Fruit fly (Drosophila melanogaster) whole organism, wandering third instar larva: ENCODE results near the gene Rpp14a.
A peak's percentile ranks its signal among the peaks of the same experiment; 100 is the strongest.

ENCODE experiments used
- Abd-B ChIP-seq: fragments of >200 bp; optimal IDR thresholded peaks from 2 replicates; lab custom pipeline; 2017; ENCODE audit warnings: missing biosample characterization, missing genetic modification characterization
- CG32264 ChIP-seq: fragments of 200-800 bp; sonication (Bioruptor generic); optimal IDR thresholded peaks from 2 replicates; lab custom pipeline; 2016; ENCODE audit warnings: missing biosample characterization, missing genetic modification characterization
- CG9705 ChIP-seq: fragments of 200-800 bp; sonication (Bioruptor generic); optimal IDR thresholded peaks from 2 replicates; lab custom pipeline; 2018; ENCODE audit warnings: missing biosample characterization, mild to moderate bottlenecking, missing genetic modification characterization
- CrebA ChIP-seq: fragments of 200-800 bp; sonication (Bioruptor generic); optimal IDR thresholded peaks from 2 replicates; lab custom pipeline; 2016; ENCODE audit warnings: missing biosample characterization, mild to moderate bottlenecking, missing genetic modification characterization, borderline replicate concordance
- Dfd ChIP-seq: fragments of >200 bp; optimal IDR thresholded peaks from 2 replicates; lab custom pipeline; 2017; ENCODE audit warnings: missing biosample characterization, missing genetic modification characterization
- Dif ChIP-seq: fragments of 200-275, 200-300 bp; sonication (Bioruptor generic); optimal IDR thresholded peaks from 2 replicates; lab custom pipeline; 2018; ENCODE audit warnings: missing biosample characterization, missing genetic modification characterization; ENCODE audit not compliant: partially characterized antibody
- GATAd ChIP-seq: sonication (Bioruptor generic); optimal IDR thresholded peaks from 2 replicates; lab custom pipeline; 2016; ENCODE audit warnings: missing biosample characterization, missing genetic modification characterization
- HLH106 ChIP-seq: fragments of 200-800 bp; optimal IDR thresholded peaks from 3 replicates; lab custom pipeline; 2019; ENCODE audit warnings: missing biosample characterization, mild to moderate bottlenecking, missing genetic modification characterization, moderate library complexity
- Hnf4 ChIP-seq: fragments of 200-800 bp; sonication (Bioruptor generic); optimal IDR thresholded peaks from 2 replicates; lab custom pipeline; 2016; ENCODE audit warnings: missing biosample characterization, mild to moderate bottlenecking, missing genetic modification characterization
- Hr78 ChIP-seq: fragments of >200 bp; optimal IDR thresholded peaks from 2 replicates; lab custom pipeline; 2017; ENCODE audit warnings: missing biosample characterization, missing genetic modification characterization
- Hr83 ChIP-seq: fragments of 200-300 bp; sonication (Bioruptor generic); optimal IDR thresholded peaks from 2 replicates; lab custom pipeline; 2016; ENCODE audit warnings: missing biosample characterization, mild to moderate bottlenecking, missing genetic modification characterization, moderate library complexity; ENCODE audit not compliant: poor library complexity, severe bottlenecking
- Jra ChIP-seq: sonication (Bioruptor generic); optimal IDR thresholded peaks from 2 replicates; lab custom pipeline; 2016; ENCODE audit warnings: missing biosample characterization, missing genetic modification characterization
- Mio ChIP-seq: sonication (Bioruptor generic); optimal IDR thresholded peaks from 2 replicates; lab custom pipeline; 2016; ENCODE audit warnings: missing biosample characterization, missing genetic modification characterization
- Myc ChIP-seq: fragments of >200 bp; optimal IDR thresholded peaks from 2 replicates; lab custom pipeline; 2017
- N ChIP-seq: fragments of >200 bp; optimal IDR thresholded peaks from 2 replicates; lab custom pipeline; 2018; ENCODE audit warnings: missing biosample characterization, missing external identifiers, missing genetic modification characterization
- OdsH ChIP-seq: fragments of 200-800 bp; sonication (Bioruptor generic); optimal IDR thresholded peaks from 2 replicates; lab custom pipeline; 2016; ENCODE audit warnings: missing biosample characterization, mild to moderate bottlenecking, missing genetic modification characterization
- Rel ChIP-seq, 2 experiments: fragments of 200-800 bp; sonication (Bioruptor generic) in 1 of 2; optimal IDR thresholded peaks; 2 replicates in 1 of 2; 3 replicates in 1 of 2; lab custom pipeline; 2016 to 2019; ENCODE audit warnings: mild to moderate bottlenecking in 2 of 2, missing biosample characterization in 2 of 2, missing genetic modification characterization in 2 of 2, moderate library complexity in 1 of 2
- Sp1 ChIP-seq: fragments of 200-800 bp; sonication (Bioruptor generic); optimal IDR thresholded peaks from 3 replicates; lab custom pipeline; 2019; ENCODE audit warnings: missing biosample characterization, mild to moderate bottlenecking, missing genetic modification characterization, moderate library complexity
- Vsx2 ChIP-seq: fragments of 200-300, 225-300 bp; sonication (Bioruptor generic); optimal IDR thresholded peaks from 2 replicates; lab custom pipeline; 2018; ENCODE audit warnings: missing biosample characterization, missing genetic modification characterization; ENCODE audit not compliant: partially characterized antibody
- br ChIP-seq: fragments of 200-800 bp; sonication (Bioruptor generic); optimal IDR thresholded peaks from 2 replicates; lab custom pipeline; 2016; ENCODE audit warnings: missing biosample characterization, missing genetic modification characterization
- brk ChIP-seq: fragments of 200-800 bp; sonication (Bioruptor generic); optimal IDR thresholded peaks from 2 replicates; lab custom pipeline; 2016; ENCODE audit warnings: missing biosample characterization, mild to moderate bottlenecking, missing genetic modification characterization
- dl ChIP-seq, 2 experiments: fragments of 175-275, 200-275 bp in 1 of 2; fragments of 200-275 bp in 1 of 2; sonication (Bioruptor generic); optimal IDR thresholded peaks; lab custom pipeline; 2018; ENCODE audit warnings: mild to moderate bottlenecking in 2 of 2, missing biosample characterization in 2 of 2, missing genetic modification characterization in 2 of 2, moderate library complexity in 2 of 2; ENCODE audit not compliant: partially characterized antibody in 2 of 2, insufficient read depth in 1 of 2
- dmrt93B ChIP-seq: fragments of 200-800 bp; sonication (Bioruptor generic); optimal IDR thresholded peaks from 2 replicates; lab custom pipeline; 2018; ENCODE audit warnings: missing biosample characterization, mild to moderate bottlenecking, missing genetic modification characterization
- dsf ChIP-seq: sonication (Bioruptor generic); optimal IDR thresholded peaks from 2 replicates; lab custom pipeline; 2016; ENCODE audit warnings: missing biosample characterization, missing genetic modification characterization, borderline replicate concordance
- ey ChIP-seq: fragments of 200-800 bp; sonication (Bioruptor generic); optimal IDR thresholded peaks from 2 replicates; lab custom pipeline; 2016; ENCODE audit warnings: missing biosample characterization, missing genetic modification characterization
- foxo ChIP-seq, 2 experiments: fragments of 200-800 bp; sonication (Bioruptor generic); optimal IDR thresholded peaks; 2 replicates in 1 of 2; 3 replicates in 1 of 2; lab custom pipeline; 2016 to 2017; ENCODE audit warnings: missing biosample characterization in 2 of 2, missing genetic modification characterization in 2 of 2
- fru ChIP-seq: fragments of 200-800 bp; sonication (Bioruptor generic); optimal IDR thresholded peaks from 3 replicates; lab custom pipeline; 2016; ENCODE audit warnings: missing biosample characterization, mild to moderate bottlenecking, missing genetic modification characterization
- h ChIP-seq: fragments of 200-800 bp; sonication (Bioruptor generic); optimal IDR thresholded peaks from 3 replicates; lab custom pipeline; 2016; ENCODE audit warnings: missing biosample characterization, mild to moderate bottlenecking, missing genetic modification characterization
- jim ChIP-seq: fragments of 175-275, 200-325 bp; sonication (Bioruptor generic); optimal IDR thresholded peaks from 2 replicates; lab custom pipeline; 2016; ENCODE audit warnings: missing biosample characterization, mild to moderate bottlenecking, missing genetic modification characterization
- lola ChIP-seq: fragments of >200 bp; optimal IDR thresholded peaks from 2 replicates; lab custom pipeline; 2017; ENCODE audit warnings: missing biosample characterization, missing genetic modification characterization
- pan ChIP-seq: fragments of >200 bp; optimal IDR thresholded peaks from 2 replicates; lab custom pipeline; 2017
- psq ChIP-seq: fragments of 200-800 bp; sonication (Bioruptor generic); optimal IDR thresholded peaks from 3 replicates; lab custom pipeline; 2017; ENCODE audit warnings: missing biosample characterization, mild to moderate bottlenecking, missing genetic modification characterization, moderate library complexity
- rgr ChIP-seq: fragments of 200-800 bp; sonication (Bioruptor generic); optimal IDR thresholded peaks from 3 replicates; lab custom pipeline; 2016; ENCODE audit warnings: missing biosample characterization, mild to moderate bottlenecking, missing genetic modification characterization
- sage ChIP-seq: fragments of 200-800 bp; sonication (Bioruptor generic); optimal IDR thresholded peaks from 2 replicates; lab custom pipeline; 2016; ENCODE audit warnings: missing biosample characterization, mild to moderate bottlenecking, missing genetic modification characterization
- sv ChIP-seq: fragments of 200-800 bp; sonication (Bioruptor generic); optimal IDR thresholded peaks from 3 replicates; lab custom pipeline; 2016; ENCODE audit warnings: missing biosample characterization, missing genetic modification characterization
- tai ChIP-seq: sonication (Bioruptor generic); optimal IDR thresholded peaks from 2 replicates; lab custom pipeline; 2016; ENCODE audit warnings: missing biosample characterization, missing genetic modification characterization
- usp ChIP-seq: fragments of >200 bp; optimal IDR thresholded peaks from 2 replicates; lab custom pipeline; 2017; ENCODE audit warnings: missing biosample characterization, missing genetic modification characterization
- woc ChIP-seq: sonication (Bioruptor generic); optimal IDR thresholded peaks from 2 replicates; lab custom pipeline; 2016; ENCODE audit warnings: missing biosample characterization, mild to moderate bottlenecking, missing genetic modification characterization

The Rpp14a gene

dm6 chr3R:30098229-30098628 is 41.6 kb downstream of the Rpp14a start:
- no peak for TF ChIP-seq dl (GFP tag; optimal IDR thresholded peaks at IDR 0.05; lab: Kevin White, UChicago; ENCODE audit: insufficient read depth in 1 of 2, partially characterized antibody in 2 of 2)
- TF ChIP-seq Dif: no peak
- TF ChIP-seq GATAd (GFP tag; lab: Kevin White, UChicago): no peak
- no peak for TF ChIP-seq h
- TF ChIP-seq foxo (GFP tag; optimal IDR thresholded peaks at IDR 0.05; lab: Kevin White, UChicago): no peak
- TF ChIP-seq Myc: no peak
- TF ChIP-seq lola: no peak
- no peak for TF ChIP-seq Rel (GFP tag; optimal IDR thresholded peaks at IDR 0.05; lab: Kevin White, UChicago)
- TF ChIP-seq Rel (tag; optimal IDR thresholded peaks at IDR 0.05; lab: Kevin White, UChicago): no peak
- TF ChIP-seq CG32264: no peak
- TF ChIP-seq sage (GFP tag; lab: Kevin White, UChicago): no peak
- no peak for TF ChIP-seq dsf (GFP tag; lab: Kevin White, UChicago)
- TF ChIP-seq Hnf4 (GFP tag; lab: Kevin White, UChicago): no peak
- TF ChIP-seq jim (GFP tag; lab: Kevin White, UChicago): no peak
- TF ChIP-seq pan (lab: Kevin White, UChicago): no peak
- TF ChIP-seq brk (GFP tag; lab: Kevin White, UChicago): no peak
- no peak for TF ChIP-seq Dfd
- no peak for TF ChIP-seq usp (GFP tag; lab: Kevin White, UChicago)
- TF ChIP-seq Mio (GFP tag; lab: Kevin White, UChicago): no peak

DNA sequence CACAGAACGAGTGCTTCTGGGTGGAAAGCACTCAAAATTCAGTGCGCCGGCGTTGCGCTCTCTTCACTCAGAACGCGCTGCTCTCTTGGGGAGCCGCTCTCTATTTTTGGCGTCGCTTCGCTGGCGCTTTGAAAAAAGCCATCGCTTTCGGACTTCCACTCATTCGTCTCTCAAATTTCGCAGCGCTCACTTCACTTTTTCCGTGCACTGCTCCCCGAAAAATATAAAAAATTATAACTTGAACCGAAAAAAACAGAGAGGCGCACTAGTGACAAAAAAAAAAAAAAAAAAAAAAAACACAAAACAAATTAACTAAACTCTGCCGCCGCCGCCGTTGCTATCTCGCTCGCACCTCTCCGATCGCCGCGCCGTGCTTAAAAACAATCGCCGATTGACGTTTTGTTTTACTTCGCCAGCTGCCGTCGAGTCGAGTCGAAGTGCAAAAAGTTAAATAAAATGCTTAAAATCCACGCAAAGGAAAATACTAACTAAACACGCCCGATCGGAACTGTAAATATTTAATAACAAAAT is 42.7 kb downstream of the Rpp14a start:
- TF ChIP-seq dsf (GFP tag; lab: Kevin White, UChicago) (no peak), sv (GFP tag; lab: Kevin White, UChicago) (no peak), rgr (GFP tag; lab: Kevin White, UChicago) (peak; percentile 26), Mio (GFP tag; lab: Kevin White, UChicago) (no peak), fru (GFP tag; lab: Kevin White, UChicago) (peak; percentile 71), br (GFP tag; lab: Kevin White, UChicago) (peak; percentile 56), N (GFP tag; lab: Kevin White, UChicago) (no peak), brk (GFP tag; lab: Kevin White, UChicago) (peak; percentile 26), Sp1 (peak; percentile 62), Jra (GFP tag; lab: Kevin White, UChicago) (peak; percentile 18), jim (GFP tag; lab: Kevin White, UChicago) (peak; percentile 34), sage (GFP tag; lab: Kevin White, UChicago) (no peak), lola (no peak), foxo (GFP tag; optimal IDR thresholded peaks at IDR 0.05; lab: Kevin White, UChicago) (no peak), Hr83 (no peak), Hnf4 (GFP tag; lab: Kevin White, UChicago) (no peak), h (peak; percentile 33), usp (GFP tag; lab: Kevin White, UChicago) (no peak), HLH106 (no peak), Rel (GFP tag; optimal IDR thresholded peaks at IDR 0.05; lab: Kevin White, UChicago) (peak; percentile 40), Rel (tag; optimal IDR thresholded peaks at IDR 0.05; lab: Kevin White, UChicago) (peak; percentile 22), dmrt93B (GFP tag; lab: Kevin White, UChicago) (no peak), dl (GFP tag; optimal IDR thresholded peaks at IDR 0.05; lab: Kevin White, UChicago; ENCODE audit: insufficient read depth in 1 of 2, partially characterized antibody in 2 of 2) (peak; percentile 88 to 90), Vsx2 (GFP tag; lab: Kevin White, UChicago) (peak; percentile 85), CG32264 (no peak), Abd-B (GFP tag; lab: Kevin White, UChicago) (no peak), Dif (peak; percentile 97), Hr78 (no peak), OdsH (GFP tag; lab: Kevin White, UChicago) (no peak), CG9705 (no peak), ey (GFP tag; lab: Kevin White, UChicago) (peak; percentile 6), GATAd (GFP tag; lab: Kevin White, UChicago) (no peak), Myc (no peak), Dfd (no peak), tai (GFP tag; lab: Kevin White, UChicago) (no peak), pan (lab: Kevin White, UChicago) (no peak), woc (GFP tag; lab: Kevin White, UChicago) (no peak), CrebA (GFP tag; lab: Kevin White, UChicago) (peak; percentile 86), psq (peak; percentile 78)
